Worm (Caenorhabditis elegans) whole organism, early embryonic: ENCODE measurements around the gene lbp-9.
A peak's percentile ranks its signal among the peaks of the same experiment; 100 is the strongest.

Source experiments
- ama-1 ChIP-seq: fragments of 150-350 bp; optimal IDR thresholded peaks from 2 replicates; lab custom pipeline; 2014
- ceh-13 ChIP-seq: fragments of 200-800 bp; sonication (Bioruptor generic); optimal IDR thresholded peaks from 2 replicates; lab custom pipeline; 2018; ENCODE audit warnings: mild to moderate bottlenecking, missing genetic modification characterization, missing compliant biosample characterization
- ceh-36 ChIP-seq: sonication (generic microtip); optimal IDR thresholded peaks from 2 replicates; lab custom pipeline; 2016; ENCODE audit warnings: missing genetic modification characterization, inconsistent platforms, missing compliant biosample characterization
- hmg-4 ChIP-seq: fragments of 200-800 bp; sonication (Bioruptor generic); optimal IDR thresholded peaks from 2 replicates; lab custom pipeline; 2018; ENCODE audit warnings: mild to moderate bottlenecking, missing genetic modification characterization, missing compliant biosample characterization
- scrt-1 ChIP-seq: fragments of 200-800 bp; sonication (Bioruptor generic); IDR thresholded peaks from 2 replicates; pipeline ENCODE4 v1.3.6; 2022; ENCODE audit warnings: missing genetic modification characterization, missing compliant biosample characterization
- tbx-37 ChIP-seq: fragments of 200-800 bp; sonication (Bioruptor generic); conservative IDR thresholded peaks from 2 replicates; pipeline ENCODE4 v1.3.6; 2022; ENCODE audit warnings: missing genetic modification reagents, missing genetic modification characterization, missing compliant biosample characterization

ce11 chrV:2050790-2051189 lies 17.5 kb upstream of the lbp-9 start:
- TF ChIP-seq ama-1 (lab: Kevin White, UChicago), result no peak
- TF ChIP-seq ceh-13 (GFP tag; lab: Kevin White, UChicago), result no peak
- TF ChIP-seq scrt-1 (GFP tag; lab: Robert Waterston, UW), result 0 out of 2 replicates have a peak, but pooled peaks have one; percentile 48
- no peak for TF ChIP-seq hmg-4 (GFP tag; lab: Kevin White, UChicago)
- TF ChIP-seq tbx-37 (GFP tag; lab: Robert Waterston, UW), result no peak
- TF ChIP-seq ceh-36, result no peak
